Worm (Caenorhabditis elegans) whole organism, dauer: ENCODE measurements around the gene srbc-49.
"Not testable (repeated sequence)": the region's sequence is repeated elsewhere in the genome, so short reads cannot be mapped to it uniquely, and the experiment has no call there.

Experiments used
- unc-62 ChIP-seq: sonication (generic microtip); optimal IDR thresholded peaks from 2 replicates; lab custom pipeline; 2017; ENCODE audit warnings: missing biosample characterization, missing genetic modification reagents, missing genetic modification characterization

Gene srbc-49

ce11 chrV:15821398-15821797 lies at the start of gene srbc-49:
TSS of gene srbc-49 (plus strand) at chrV:15821698.
- no peak for TF ChIP-seq unc-62 (GFP tag; lab: Kevin White, UChicago)

ce11 chrV:15773141-15773540 lies 48.4 kb upstream of the srbc-49 start, which contains the start of gene nhr-60:
TSS of gene nhr-60 (minus strand) at chrV:15773241.
- no peak for TF ChIP-seq unc-62 (GFP tag; lab: Kevin White, UChicago)

- TF ChIP-seq unc-62 (GFP tag; lab: Kevin White, UChicago) = no peak
Measured at ce11 chrV:15773941-15774340, 47.6 kb upstream of the srbc-49 start.

ce11 chrV:15776651-15777050 lies 44.8 kb upstream of the srbc-49 start, which contains the start of gene nhr-283:
TSS of gene nhr-283 (minus strand) at chrV:15776751.
- no peak for TF ChIP-seq unc-62 (GFP tag; lab: Kevin White, UChicago)

ce11 chrV:15779128-15779729 lies 42.3 kb upstream of the srbc-49 start, which contains the start of the genes nhr-285 and irld-52:
TSS of gene nhr-285 (minus strand) at chrV:15779228.
TSS of gene irld-52 (plus strand) at chrV:15779679.
- TF ChIP-seq unc-62 (GFP tag; lab: Kevin White, UChicago) = no peak

- TF ChIP-seq unc-62 (GFP tag; lab: Kevin White, UChicago) = no peak
Measured at ce11 chrV:15781086-15781485, 40.4 kb upstream of the srbc-49 start, which contains the start of gene T26E4.2. TSS of gene T26E4.2 (plus strand) at chrV:15781386.

- TF ChIP-seq unc-62 (GFP tag; lab: Kevin White, UChicago) = no peak
Measured at ce11 chrV:15782494-15782893, 39.0 kb upstream of the srbc-49 start, which contains the start of gene T26E4.3. TSS of gene T26E4.3 (plus strand) at chrV:15782794.

- no peak for TF ChIP-seq unc-62 (GFP tag; lab: Kevin White, UChicago)
Measured at ce11 chrV:15792409-15792808, 29.1 kb upstream of the srbc-49 start, which contains the start of gene T26E4.4. TSS of gene T26E4.4 (minus strand) at chrV:15792509.

ce11 chrV:15793270-15793669 lies 28.2 kb upstream of the srbc-49 start, which contains the start of gene T26E4.7:
TSS of gene T26E4.7 (plus strand) at chrV:15793570.
- no peak for TF ChIP-seq unc-62 (GFP tag; lab: Kevin White, UChicago)

- TF ChIP-seq unc-62 (GFP tag; lab: Kevin White, UChicago) = no peak
Measured at ce11 chrV:15796087-15796486, 25.4 kb upstream of the srbc-49 start, which contains the start of gene nhr-223. TSS of gene nhr-223 (plus strand) at chrV:15796387.

ce11 chrV:15798108-15798507 lies 23.4 kb upstream of the srbc-49 start, which contains the start of gene T26E4.10:
TSS of gene T26E4.10 (minus strand) at chrV:15798208.
- no peak for TF ChIP-seq unc-62 (GFP tag; lab: Kevin White, UChicago)

ce11 chrV:15802623-15803022 lies 18.9 kb upstream of the srbc-49 start, which contains the start of gene T26E4.9:
TSS of gene T26E4.9 (minus strand) at chrV:15802723.
- not testable (repeated sequence) for TF ChIP-seq unc-62 (GFP tag; lab: Kevin White, UChicago)

ce11 chrV:15803079-15803478 lies 18.4 kb upstream of the srbc-49 start, which contains the start of gene srd-27:
TSS of gene srd-27 (plus strand) at chrV:15803379.
- not testable (repeated sequence) for TF ChIP-seq unc-62 (GFP tag; lab: Kevin White, UChicago)

- TF ChIP-seq unc-62 (GFP tag; lab: Kevin White, UChicago) = not testable (repeated sequence)
Measured at ce11 chrV:15803748-15804147, 17.8 kb upstream of the srbc-49 start, which contains the start of gene T26E4.18. TSS of gene T26E4.18 (minus strand) at chrV:15803848.

- not testable (repeated sequence) for TF ChIP-seq unc-62 (GFP tag; lab: Kevin White, UChicago)
Measured at ce11 chrV:15807420-15807819, 14.1 kb upstream of the srbc-49 start, which contains the start of gene srsx-38. TSS of gene srsx-38 (minus strand) at chrV:15807520.

ce11 chrV:15809543-15809942 lies 12.0 kb upstream of the srbc-49 start, which contains the start of gene srsx-36:
TSS of gene srsx-36 (minus strand) at chrV:15809643.
- TF ChIP-seq unc-62 (GFP tag; lab: Kevin White, UChicago) = no peak
